Fruit fly (Drosophila melanogaster) whole organism, wandering third instar larva: ENCODE data around the gene spn-B.

Experiments used
- Abd-B ChIP-seq: fragments of >200 bp; optimal IDR thresholded peaks from 2 replicates; lab custom pipeline; 2017; ENCODE audit warnings: missing biosample characterization, missing genetic modification characterization
- CG32264 ChIP-seq: fragments of 200-800 bp; sonication (Bioruptor generic); optimal IDR thresholded peaks from 2 replicates; lab custom pipeline; 2016; ENCODE audit warnings: missing biosample characterization, missing genetic modification characterization
- CG9705 ChIP-seq: fragments of 200-800 bp; sonication (Bioruptor generic); optimal IDR thresholded peaks from 2 replicates; lab custom pipeline; 2018; ENCODE audit warnings: missing biosample characterization, mild to moderate bottlenecking, missing genetic modification characterization
- CrebA ChIP-seq: fragments of 200-800 bp; sonication (Bioruptor generic); optimal IDR thresholded peaks from 2 replicates; lab custom pipeline; 2016; ENCODE audit warnings: missing biosample characterization, mild to moderate bottlenecking, missing genetic modification characterization, borderline replicate concordance
- Dfd ChIP-seq: fragments of >200 bp; optimal IDR thresholded peaks from 2 replicates; lab custom pipeline; 2017; ENCODE audit warnings: missing biosample characterization, missing genetic modification characterization
- Dif ChIP-seq: fragments of 200-275, 200-300 bp; sonication (Bioruptor generic); optimal IDR thresholded peaks from 2 replicates; lab custom pipeline; 2018; ENCODE audit warnings: missing biosample characterization, missing genetic modification characterization; ENCODE audit not compliant: partially characterized antibody
- GATAd ChIP-seq: sonication (Bioruptor generic); optimal IDR thresholded peaks from 2 replicates; lab custom pipeline; 2016; ENCODE audit warnings: missing biosample characterization, missing genetic modification characterization
- HLH106 ChIP-seq: fragments of 200-800 bp; optimal IDR thresholded peaks from 3 replicates; lab custom pipeline; 2019; ENCODE audit warnings: missing biosample characterization, mild to moderate bottlenecking, missing genetic modification characterization, moderate library complexity
- Hnf4 ChIP-seq: fragments of 200-800 bp; sonication (Bioruptor generic); optimal IDR thresholded peaks from 2 replicates; lab custom pipeline; 2016; ENCODE audit warnings: missing biosample characterization, mild to moderate bottlenecking, missing genetic modification characterization
- Hr78 ChIP-seq: fragments of >200 bp; optimal IDR thresholded peaks from 2 replicates; lab custom pipeline; 2017; ENCODE audit warnings: missing biosample characterization, missing genetic modification characterization
- Hr83 ChIP-seq: fragments of 200-300 bp; sonication (Bioruptor generic); optimal IDR thresholded peaks from 2 replicates; lab custom pipeline; 2016; ENCODE audit warnings: missing biosample characterization, mild to moderate bottlenecking, missing genetic modification characterization, moderate library complexity; ENCODE audit not compliant: poor library complexity, severe bottlenecking
- Jra ChIP-seq: sonication (Bioruptor generic); optimal IDR thresholded peaks from 2 replicates; lab custom pipeline; 2016; ENCODE audit warnings: missing biosample characterization, missing genetic modification characterization
- Mio ChIP-seq: sonication (Bioruptor generic); optimal IDR thresholded peaks from 2 replicates; lab custom pipeline; 2016; ENCODE audit warnings: missing biosample characterization, missing genetic modification characterization
- Myc ChIP-seq: fragments of >200 bp; optimal IDR thresholded peaks from 2 replicates; lab custom pipeline; 2017
- N ChIP-seq: fragments of >200 bp; optimal IDR thresholded peaks from 2 replicates; lab custom pipeline; 2018; ENCODE audit warnings: missing biosample characterization, missing external identifiers, missing genetic modification characterization
- OdsH ChIP-seq: fragments of 200-800 bp; sonication (Bioruptor generic); optimal IDR thresholded peaks from 2 replicates; lab custom pipeline; 2016; ENCODE audit warnings: missing biosample characterization, mild to moderate bottlenecking, missing genetic modification characterization
- Rel ChIP-seq, 2 experiments: fragments of 200-800 bp; sonication (Bioruptor generic) in 1 of 2; optimal IDR thresholded peaks; 2 replicates in 1 of 2; 3 replicates in 1 of 2; lab custom pipeline; 2016 to 2019; ENCODE audit warnings: mild to moderate bottlenecking in 2 of 2, missing biosample characterization in 2 of 2, missing genetic modification characterization in 2 of 2, moderate library complexity in 1 of 2
- Sp1 ChIP-seq: fragments of 200-800 bp; sonication (Bioruptor generic); optimal IDR thresholded peaks from 3 replicates; lab custom pipeline; 2019; ENCODE audit warnings: missing biosample characterization, mild to moderate bottlenecking, missing genetic modification characterization, moderate library complexity
- Vsx2 ChIP-seq: fragments of 200-300, 225-300 bp; sonication (Bioruptor generic); optimal IDR thresholded peaks from 2 replicates; lab custom pipeline; 2018; ENCODE audit warnings: missing biosample characterization, missing genetic modification characterization; ENCODE audit not compliant: partially characterized antibody
- br ChIP-seq: fragments of 200-800 bp; sonication (Bioruptor generic); optimal IDR thresholded peaks from 2 replicates; lab custom pipeline; 2016; ENCODE audit warnings: missing biosample characterization, missing genetic modification characterization
- brk ChIP-seq: fragments of 200-800 bp; sonication (Bioruptor generic); optimal IDR thresholded peaks from 2 replicates; lab custom pipeline; 2016; ENCODE audit warnings: missing biosample characterization, mild to moderate bottlenecking, missing genetic modification characterization
- dl ChIP-seq, 2 experiments: fragments of 175-275, 200-275 bp in 1 of 2; fragments of 200-275 bp in 1 of 2; sonication (Bioruptor generic); optimal IDR thresholded peaks; lab custom pipeline; 2018; ENCODE audit warnings: mild to moderate bottlenecking in 2 of 2, missing biosample characterization in 2 of 2, missing genetic modification characterization in 2 of 2, moderate library complexity in 2 of 2; ENCODE audit not compliant: partially characterized antibody in 2 of 2, insufficient read depth in 1 of 2
- dmrt93B ChIP-seq: fragments of 200-800 bp; sonication (Bioruptor generic); optimal IDR thresholded peaks from 2 replicates; lab custom pipeline; 2018; ENCODE audit warnings: missing biosample characterization, mild to moderate bottlenecking, missing genetic modification characterization
- dsf ChIP-seq: sonication (Bioruptor generic); optimal IDR thresholded peaks from 2 replicates; lab custom pipeline; 2016; ENCODE audit warnings: missing biosample characterization, missing genetic modification characterization, borderline replicate concordance
- ey ChIP-seq: fragments of 200-800 bp; sonication (Bioruptor generic); optimal IDR thresholded peaks from 2 replicates; lab custom pipeline; 2016; ENCODE audit warnings: missing biosample characterization, missing genetic modification characterization
- foxo ChIP-seq, 2 experiments: fragments of 200-800 bp; sonication (Bioruptor generic); optimal IDR thresholded peaks; 2 replicates in 1 of 2; 3 replicates in 1 of 2; lab custom pipeline; 2016 to 2017; ENCODE audit warnings: missing biosample characterization in 2 of 2, missing genetic modification characterization in 2 of 2
- fru ChIP-seq: fragments of 200-800 bp; sonication (Bioruptor generic); optimal IDR thresholded peaks from 3 replicates; lab custom pipeline; 2016; ENCODE audit warnings: missing biosample characterization, mild to moderate bottlenecking, missing genetic modification characterization
- h ChIP-seq: fragments of 200-800 bp; sonication (Bioruptor generic); optimal IDR thresholded peaks from 3 replicates; lab custom pipeline; 2016; ENCODE audit warnings: missing biosample characterization, mild to moderate bottlenecking, missing genetic modification characterization
- jim ChIP-seq: fragments of 175-275, 200-325 bp; sonication (Bioruptor generic); optimal IDR thresholded peaks from 2 replicates; lab custom pipeline; 2016; ENCODE audit warnings: missing biosample characterization, mild to moderate bottlenecking, missing genetic modification characterization
- lola ChIP-seq: fragments of >200 bp; optimal IDR thresholded peaks from 2 replicates; lab custom pipeline; 2017; ENCODE audit warnings: missing biosample characterization, missing genetic modification characterization
- pan ChIP-seq: fragments of >200 bp; optimal IDR thresholded peaks from 2 replicates; lab custom pipeline; 2017
- psq ChIP-seq: fragments of 200-800 bp; sonication (Bioruptor generic); optimal IDR thresholded peaks from 3 replicates; lab custom pipeline; 2017; ENCODE audit warnings: missing biosample characterization, mild to moderate bottlenecking, missing genetic modification characterization, moderate library complexity
- rgr ChIP-seq: fragments of 200-800 bp; sonication (Bioruptor generic); optimal IDR thresholded peaks from 3 replicates; lab custom pipeline; 2016; ENCODE audit warnings: missing biosample characterization, mild to moderate bottlenecking, missing genetic modification characterization
- sage ChIP-seq: fragments of 200-800 bp; sonication (Bioruptor generic); optimal IDR thresholded peaks from 2 replicates; lab custom pipeline; 2016; ENCODE audit warnings: missing biosample characterization, mild to moderate bottlenecking, missing genetic modification characterization
- sv ChIP-seq: fragments of 200-800 bp; sonication (Bioruptor generic); optimal IDR thresholded peaks from 3 replicates; lab custom pipeline; 2016; ENCODE audit warnings: missing biosample characterization, missing genetic modification characterization
- tai ChIP-seq: sonication (Bioruptor generic); optimal IDR thresholded peaks from 2 replicates; lab custom pipeline; 2016; ENCODE audit warnings: missing biosample characterization, missing genetic modification characterization
- usp ChIP-seq: fragments of >200 bp; optimal IDR thresholded peaks from 2 replicates; lab custom pipeline; 2017; ENCODE audit warnings: missing biosample characterization, missing genetic modification characterization
- woc ChIP-seq: sonication (Bioruptor generic); optimal IDR thresholded peaks from 2 replicates; lab custom pipeline; 2016; ENCODE audit warnings: missing biosample characterization, mild to moderate bottlenecking, missing genetic modification characterization

Gene spn-B

dm6 chr3R:14327472-14328104 lies at the start of gene spn-B:
Gene spn-B (plus strand): TSS chr3R:14328051.
- no peak for TF ChIP-seq Mio (GFP tag; lab: Kevin White, UChicago)
- TF ChIP-seq dsf (GFP tag; lab: Kevin White, UChicago): peak; percentile 48
- peak; percentile 86 for TF ChIP-seq brk (GFP tag; lab: Kevin White, UChicago)
- peak; percentile 53 for TF ChIP-seq CG32264
- peak; percentile 61 for TF ChIP-seq Jra (GFP tag; lab: Kevin White, UChicago)
- peak; percentile 79 for TF ChIP-seq br
- TF ChIP-seq usp (GFP tag; lab: Kevin White, UChicago): no peak
- peak; percentile 88 for TF ChIP-seq woc
- peak; percentile 85 for TF ChIP-seq fru (GFP tag; lab: Kevin White, UChicago)
- no peak for TF ChIP-seq tai (GFP tag; lab: Kevin White, UChicago)
- peak; percentile 88 for TF ChIP-seq h (GFP tag; lab: Kevin White, UChicago)
- peak; percentile 70 for TF ChIP-seq sage (GFP tag; lab: Kevin White, UChicago)
- peak; percentile 30 for TF ChIP-seq CG9705
- no peak for TF ChIP-seq pan
- no peak for TF ChIP-seq CrebA (GFP tag; lab: Kevin White, UChicago)
- peak; percentile 28 to 87 for TF ChIP-seq foxo (GFP tag; optimal IDR thresholded peaks at IDR 0.05; lab: Kevin White, UChicago)
- TF ChIP-seq OdsH (GFP tag; lab: Kevin White, UChicago): peak; percentile 80
- TF ChIP-seq dmrt93B: peak; percentile 51
- TF ChIP-seq jim (GFP tag; lab: Kevin White, UChicago): no peak
- TF ChIP-seq GATAd (GFP tag; lab: Kevin White, UChicago): no peak
- no peak for TF ChIP-seq N (GFP tag; lab: Kevin White, UChicago)
- TF ChIP-seq Hr83 (GFP tag; lab: Kevin White, UChicago): peak; percentile 33
- no peak for TF ChIP-seq Hr78 (GFP tag; lab: Kevin White, UChicago)
- TF ChIP-seq rgr: peak; percentile 85
- peak; percentile 71 for TF ChIP-seq psq (GFP tag; lab: Kevin White, UChicago)
- peak; percentile 80 for TF ChIP-seq Hnf4 (GFP tag; lab: Kevin White, UChicago)
- TF ChIP-seq Dif (GFP tag; lab: Kevin White, UChicago): no peak
- no peak for TF ChIP-seq Rel (GFP tag; optimal IDR thresholded peaks at IDR 0.05; lab: Kevin White, UChicago)
- TF ChIP-seq Rel (tag; optimal IDR thresholded peaks at IDR 0.05; lab: Kevin White, UChicago): peak; percentile 32
- TF ChIP-seq Abd-B: no peak
- TF ChIP-seq Dfd (GFP tag; lab: Kevin White, UChicago): no peak
- peak; percentile 78 for TF ChIP-seq Sp1
- TF ChIP-seq Vsx2: peak; percentile 28
- peak; percentile 75 for TF ChIP-seq ey (GFP tag; lab: Kevin White, UChicago)
- TF ChIP-seq lola: no peak
- peak; percentile 71 for TF ChIP-seq sv
- no peak for TF ChIP-seq Myc
- no peak for TF ChIP-seq dl (GFP tag; optimal IDR thresholded peaks at IDR 0.05; lab: Kevin White, UChicago; ENCODE audit: insufficient read depth in 1 of 2, partially characterized antibody in 2 of 2)
- peak; percentile 76 for TF ChIP-seq HLH106 (tag; lab: Kevin White, UChicago)
- TF ChIP-seq, all 38 proteins: peak for 23

dm6 chr3R:14278523-14279303 lies 49.1 kb upstream of the spn-B start:
- TF ChIP-seq ey (GFP tag; lab: Kevin White, UChicago): no peak
- TF ChIP-seq Rel (GFP tag; optimal IDR thresholded peaks at IDR 0.05; lab: Kevin White, UChicago): peak; percentile 31
- peak; percentile 0 for TF ChIP-seq Rel (tag; optimal IDR thresholded peaks at IDR 0.05; lab: Kevin White, UChicago)
- TF ChIP-seq Vsx2: peak; percentile 80
- TF ChIP-seq dsf (GFP tag; lab: Kevin White, UChicago): no peak
- no peak for TF ChIP-seq dmrt93B
- TF ChIP-seq tai (GFP tag; lab: Kevin White, UChicago): no peak
- no peak for TF ChIP-seq OdsH (GFP tag; lab: Kevin White, UChicago)
- no peak for TF ChIP-seq brk (GFP tag; lab: Kevin White, UChicago)
- TF ChIP-seq lola: no peak
- TF ChIP-seq CG32264: no peak
- TF ChIP-seq Hr78 (GFP tag; lab: Kevin White, UChicago): no peak
- TF ChIP-seq N (GFP tag; lab: Kevin White, UChicago): no peak
- TF ChIP-seq CrebA (GFP tag; lab: Kevin White, UChicago): peak; percentile 34
- no peak for TF ChIP-seq sage (GFP tag; lab: Kevin White, UChicago)
- peak; percentile 9 for TF ChIP-seq fru (GFP tag; lab: Kevin White, UChicago)
- TF ChIP-seq Myc: peak; percentile 94
- no peak for TF ChIP-seq h (GFP tag; lab: Kevin White, UChicago)
- TF ChIP-seq rgr: no peak
- TF ChIP-seq CG9705: no peak
- TF ChIP-seq dl (GFP tag; optimal IDR thresholded peaks at IDR 0.05; lab: Kevin White, UChicago; ENCODE audit: insufficient read depth in 1 of 2, partially characterized antibody in 2 of 2): peak; percentile 70 to 87
- TF ChIP-seq psq (GFP tag; lab: Kevin White, UChicago): no peak
- TF ChIP-seq foxo (GFP tag; optimal IDR thresholded peaks at IDR 0.05; lab: Kevin White, UChicago): no peak
- no peak for TF ChIP-seq br
- peak; percentile 29 for TF ChIP-seq Dfd (GFP tag; lab: Kevin White, UChicago)
- TF ChIP-seq GATAd (GFP tag; lab: Kevin White, UChicago): no peak
- no peak for TF ChIP-seq sv
- no peak for TF ChIP-seq Jra (GFP tag; lab: Kevin White, UChicago)
- peak; percentile 25 for TF ChIP-seq HLH106 (tag; lab: Kevin White, UChicago)
- TF ChIP-seq pan: no peak
- no peak for TF ChIP-seq usp (GFP tag; lab: Kevin White, UChicago)
- no peak for TF ChIP-seq Abd-B
- TF ChIP-seq Hnf4 (GFP tag; lab: Kevin White, UChicago): no peak
- TF ChIP-seq woc: no peak
- TF ChIP-seq Sp1: no peak
- no peak for TF ChIP-seq Mio (GFP tag; lab: Kevin White, UChicago)
- TF ChIP-seq jim (GFP tag; lab: Kevin White, UChicago): peak; percentile 50
- TF ChIP-seq Dif (GFP tag; lab: Kevin White, UChicago): peak; percentile 79
- TF ChIP-seq Hr83 (GFP tag; lab: Kevin White, UChicago): peak; percentile 68
- TF ChIP-seq, all 38 proteins: peak for 11
